Fruit fly (Drosophila melanogaster) S2 (cell line): ENCODE results near the gene Asciz.

Source experiments
- CG8478 ChIP-seq: fragments of >200 bp; optimal IDR thresholded peaks from 2 replicates; lab custom pipeline; 2018
- CTCF ChIP-seq, 2 experiments: fragments of >200 bp; optimal IDR thresholded peaks; 2 replicates each; lab custom pipeline; 2018

Gene Asciz

dm6 chr3L:3148125-3149059 is 17.7 kb downstream of the Asciz start, which contains the start of the genes Usp5 and BtbVII:
Gene Usp5 (minus strand): TSS chr3L:3148358.
Gene BtbVII (plus strand): TSS chr3L:3148646.
- TF ChIP-seq CG8478 (lab: Kevin White, UChicago) (no peak), CTCF (optimal IDR thresholded peaks at IDR 0.05; lab: Kevin White, UChicago) (no peak)

- no peak for TF ChIP-seq CG8478 (lab: Kevin White, UChicago)
- TF ChIP-seq CTCF (optimal IDR thresholded peaks at IDR 0.05; lab: Kevin White, UChicago) = no peak
These were observed 22.6 kb downstream of the Asciz start, which contains the start of the genes CG11537 and Alg2 for dm6 chr3L:3143383-3143962. Gene CG11537 (minus strand): TSS chr3L:3143457. Gene Alg2 (plus strand): TSS chr3L:3143808.

- TF ChIP-seq CG8478 (lab: Kevin White, UChicago) = no peak
These were observed 23.3 kb downstream of the Asciz start for dm6 chr3L:3142516-3143382.

dm6 chr3L:3141411-3141810 is 24.6 kb downstream of the Asciz start:
- TF ChIP-seq CG8478 (lab: Kevin White, UChicago) = no peak
- TF ChIP-seq CTCF (optimal IDR thresholded peaks at IDR 0.05; lab: Kevin White, UChicago) = no peak

dm6 chr3L:3134064-3134545 is 31.9 kb downstream of the Asciz start:
- TF ChIP-seq CTCF (optimal IDR thresholded peaks at IDR 0.05; lab: Kevin White, UChicago) = no peak
- TF ChIP-seq CG8478 (lab: Kevin White, UChicago) = no peak

- TF ChIP-seq CTCF (optimal IDR thresholded peaks at IDR 0.05; lab: Kevin White, UChicago) (no peak), CG8478 (lab: Kevin White, UChicago) (no peak)
These were observed 38.5 kb downstream of the Asciz start, which contains the start of gene promL for dm6 chr3L:3127544-3127943. Gene promL (minus strand): TSS chr3L:3127724.

- no peak for TF ChIP-seq CTCF (optimal IDR thresholded peaks at IDR 0.05; lab: Kevin White, UChicago)
- TF ChIP-seq CG8478 (lab: Kevin White, UChicago) = no peak
These were observed 39.6 kb downstream of the Asciz start for dm6 chr3L:3126478-3126877.

dm6 chr3L:3125649-3126130 is 40.4 kb downstream of the Asciz start:
- no peak for TF ChIP-seq CG8478 (lab: Kevin White, UChicago)
- no peak for TF ChIP-seq CTCF (optimal IDR thresholded peaks at IDR 0.05; lab: Kevin White, UChicago)

- TF ChIP-seq CTCF (optimal IDR thresholded peaks at IDR 0.05; lab: Kevin White, UChicago) (no peak), CG8478 (lab: Kevin White, UChicago) (no peak)
These were observed 41.0 kb downstream of the Asciz start for dm6 chr3L:3124939-3125648.

- no peak for TF ChIP-seq CG8478 (lab: Kevin White, UChicago)
- no peak for TF ChIP-seq CTCF (optimal IDR thresholded peaks at IDR 0.05; lab: Kevin White, UChicago)
These were observed 41.5 kb downstream of the Asciz start for dm6 chr3L:3124519-3124918.

- TF ChIP-seq CTCF (optimal IDR thresholded peaks at IDR 0.05; lab: Kevin White, UChicago) = no peak
- TF ChIP-seq CG8478 (lab: Kevin White, UChicago) = no peak
These were observed 43.2 kb downstream of the Asciz start for dm6 chr3L:3122688-3123316.

dm6 chr3L:3121769-3122432 is 44.1 kb downstream of the Asciz start:
- TF ChIP-seq CTCF (optimal IDR thresholded peaks at IDR 0.05; lab: Kevin White, UChicago) = no peak
- TF ChIP-seq CG8478 (lab: Kevin White, UChicago) = no peak
